Worm (Caenorhabditis elegans) whole organism, L4 larva: ENCODE data around the gene vps-54.

ENCODE experiments used
- D1046.2 ChIP-seq: fragments of 200-800 bp; sonication (Bioruptor generic); IDR thresholded peaks from 2 replicates; pipeline ENCODE4 v1.3.6; 2022; ENCODE audit warnings: missing genetic modification characterization, missing compliant biosample characterization
- T20F7.1 ChIP-seq: fragments of 200-800 bp; sonication (Bioruptor generic); optimal IDR thresholded peaks from 2 replicates; lab custom pipeline; 2018; ENCODE audit warnings: mild to moderate bottlenecking, missing genetic modification characterization, missing compliant biosample characterization
- Y5F2A.4 ChIP-seq: fragments of 200-800 bp; sonication (Bioruptor generic); optimal IDR thresholded peaks from 2 replicates; lab custom pipeline; 2018; ENCODE audit warnings: mild to moderate bottlenecking, missing genetic modification characterization, missing compliant biosample characterization
- cey-2 ChIP-seq: sonication (generic microtip); optimal IDR thresholded peaks from 3 replicates; lab custom pipeline; 2017; ENCODE audit warnings: missing genetic modification characterization, mild to moderate bottlenecking, missing compliant biosample characterization, antibody characterized with exemption, borderline replicate concordance; ENCODE audit not compliant: insufficient read depth
- ctbp-1 ChIP-seq: fragments of 200-800 bp; sonication (Bioruptor generic); IDR thresholded peaks from 2 replicates; pipeline ENCODE4 v1.3.6; 2022; ENCODE audit warnings: missing genetic modification reagents, missing genetic modification characterization, missing compliant biosample characterization
- daf-16 ChIP-seq, 3 experiments: sonication (generic microtip); optimal IDR thresholded peaks; 2 replicates each; lab custom pipeline; 2016 to 2017; ENCODE audit warnings: missing genetic modification characterization in 3 of 3, missing genetic modification reagents in 3 of 3, mild to moderate bottlenecking in 2 of 3, missing compliant biosample characterization in 2 of 3, missing biosample characterization in 1 of 3, moderate library complexity in 1 of 3
- dve-1 ChIP-seq: sonication (generic microtip); optimal IDR thresholded peaks from 2 replicates; lab custom pipeline; 2017; ENCODE audit warnings: antibody characterized with exemption, mild to moderate bottlenecking, missing genetic modification characterization, missing compliant biosample characterization; ENCODE audit not compliant: insufficient read depth
- gei-8 ChIP-seq: fragments of 200-800 bp; sonication (Bioruptor generic); optimal IDR thresholded peaks from 2 replicates; lab custom pipeline; 2018; ENCODE audit warnings: mild to moderate bottlenecking, missing genetic modification characterization, missing compliant biosample characterization
- hif-1 ChIP-seq, 2 experiments: sonication (generic microtip); optimal IDR thresholded peaks; 2 replicates each; lab custom pipeline; 2016 to 2017; ENCODE audit warnings: missing compliant biosample characterization in 2 of 2, missing genetic modification characterization in 2 of 2, missing genetic modification reagents in 2 of 2, missing genotype in 2 of 2, mild to moderate bottlenecking in 1 of 2
- hlh-30 ChIP-seq: sonication (generic microtip); optimal IDR thresholded peaks from 2 replicates; lab custom pipeline; 2017; ENCODE audit warnings: antibody characterized with exemption, mild to moderate bottlenecking, missing genetic modification characterization, missing compliant biosample characterization; ENCODE audit not compliant: insufficient read depth
- hmg-1.1 ChIP-seq: fragments of 200-800 bp; sonication (Bioruptor generic); IDR thresholded peaks from 2 replicates; pipeline ENCODE4 v1.3.6; 2022; ENCODE audit warnings: missing genetic modification reagents, missing genetic modification characterization, missing compliant biosample characterization
- lin-39 ChIP-seq: fragments of 150-350 bp; optimal IDR thresholded peaks from 2 replicates; lab custom pipeline; 2014; ENCODE audit warnings: missing biosample characterization, missing genetic modification reagents, missing genetic modification characterization
- mep-1 ChIP-seq: fragments of 150-350 bp; sonication (generic microtip); optimal IDR thresholded peaks from 3 replicates; lab custom pipeline; 2014; ENCODE audit warnings: missing biosample characterization, missing genetic modification characterization
- mxl-3 ChIP-seq: fragments of 200-800 bp; sonication (Bioruptor generic); optimal IDR thresholded peaks from 2 replicates; lab custom pipeline; 2018; ENCODE audit warnings: mild to moderate bottlenecking, missing genetic modification characterization, missing compliant biosample characterization
- snpc-1.2 ChIP-seq: fragments of 200-800 bp; sonication (Bioruptor generic); IDR thresholded peaks from 2 replicates; pipeline ENCODE4 v1.3.6; 2022; ENCODE audit warnings: missing genetic modification reagents, missing genetic modification characterization, missing compliant biosample characterization
- tag-97 ChIP-seq: fragments of 200-800 bp; sonication (Bioruptor generic); IDR thresholded peaks from 2 replicates; pipeline ENCODE4 v1.3.6; 2022; ENCODE audit warnings: missing genetic modification characterization, missing compliant biosample characterization
- unc-62 ChIP-seq, 3 experiments: fragments of 150-350 bp in 1 of 3; sonication (generic microtip); optimal IDR thresholded peaks in 2 of 3; peaks in 1 of 3; 1 replicate in 1 of 3; 2 replicates in 2 of 3; lab custom pipeline; 2014 to 2017; ENCODE audit warnings: missing biosample characterization in 3 of 3, missing genetic modification characterization in 3 of 3, missing genetic modification reagents in 3 of 3, missing genotype in 1 of 3
- zfp-2 ChIP-seq: sonication (generic microtip); optimal IDR thresholded peaks from 2 replicates; lab custom pipeline; 2016; ENCODE audit warnings: mild to moderate bottlenecking, missing genetic modification characterization, missing compliant biosample characterization
- zip-2 ChIP-seq: fragments of 150-350 bp; optimal IDR thresholded peaks from 2 replicates; lab custom pipeline; 2014; ENCODE audit warnings: missing biosample characterization, missing genetic modification characterization
- ztf-11 ChIP-seq: fragments of 150-350 bp; optimal IDR thresholded peaks from 2 replicates; lab custom pipeline; 2014; ENCODE audit warnings: missing biosample characterization, missing genetic modification characterization

Gene vps-54

DNA sequence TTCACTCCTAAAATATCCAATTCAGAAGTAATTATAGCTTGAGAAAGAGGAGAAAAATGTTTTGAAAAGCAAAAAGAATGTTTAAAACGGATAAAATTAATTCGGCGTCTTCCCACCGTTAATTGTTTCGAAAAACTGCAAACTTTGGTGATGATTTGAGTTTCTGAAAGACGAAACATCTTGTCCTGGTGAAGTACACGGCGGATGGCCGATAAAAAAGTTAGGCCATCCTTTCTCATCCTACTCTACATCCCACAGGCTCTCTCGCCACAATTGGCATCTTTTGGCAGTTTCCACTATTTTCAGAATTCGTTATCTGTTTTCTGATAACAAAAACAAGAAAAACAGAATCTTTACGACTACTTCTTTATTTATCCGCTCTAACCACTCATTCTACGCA is 50.3 kb downstream of the vps-54 start, which contains the start of the genes C35A5.8 and hda-11 (continued):
- TF ChIP-seq ctbp-1 (no peak), hmg-1.1 (GFP tag; lab: Robert Waterston, UW) (peak; percentile 44; the same call in 1 of the 2 replicates), zfp-2 (tag; lab: Kevin White, UChicago) (no peak), tag-97 (GFP tag; lab: Robert Waterston, UW) (0 out of 2 replicates have a peak, but pooled peaks have one; percentile 31), ztf-11 (no peak), hlh-30 (tag; lab: Kevin White, UChicago) (no peak), hif-1 (tag; optimal IDR thresholded peaks at IDR 0.05; lab: Kevin White, UChicago) (peak in 1 of 2 experiments; percentile 89), lin-39 (tag; lab: Kevin White, UChicago) (no peak), snpc-1.2 (no peak), Y5F2A.4 (no peak), mxl-3 (GFP tag; lab: Kevin White, UChicago) (peak; percentile 31), D1046.2 (0 out of 2 replicates have a peak, but pooled peaks have one; percentile 68), T20F7.1 (GFP tag; lab: Kevin White, UChicago) (no peak)

DNA sequence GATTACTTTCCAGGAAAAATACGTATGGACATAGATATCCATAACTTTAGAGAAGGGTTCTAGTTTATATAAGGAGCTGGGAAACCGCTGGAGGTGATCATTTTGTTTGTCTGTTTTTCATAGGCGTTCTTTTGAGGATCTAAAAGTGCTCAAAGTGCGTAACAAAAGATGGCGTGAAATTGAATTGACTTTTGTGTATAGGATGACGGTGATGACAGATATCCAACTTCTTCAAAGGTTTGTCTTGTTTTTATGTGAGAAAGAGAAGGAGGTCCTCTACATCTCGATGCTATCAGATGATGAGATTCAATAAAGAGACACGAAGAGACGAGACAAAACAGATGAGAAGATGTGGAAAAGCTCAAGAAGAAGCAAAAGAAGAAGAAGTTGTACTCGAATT is 59.5 kb downstream of the vps-54 start:
- TF ChIP-seq mep-1 (tag; lab: Kevin White, UChicago), result no peak
- TF ChIP-seq gei-8, result no peak
- TF ChIP-seq daf-16 (GFP tag; optimal IDR thresholded peaks at IDR 0.05; lab: Kevin White, UChicago), result no peak
- TF ChIP-seq daf-16 (tag; optimal IDR thresholded peaks at IDR 0.05; lab: Kevin White, UChicago), result no peak
- no peak for TF ChIP-seq zip-2 (tag; lab: Kevin White, UChicago)
- TF ChIP-seq unc-62 (GFP tag; optimal IDR thresholded peaks at IDR 0.05 in 1 of 2; lab: Kevin White, UChicago), result peak in 1 of 2 experiments; percentile 96
- no peak for TF ChIP-seq unc-62 (tag; optimal IDR thresholded peaks at IDR 0.05; lab: Kevin White, UChicago)
- no peak for TF ChIP-seq cey-2
- TF ChIP-seq dve-1 (tag; lab: Kevin White, UChicago), result no peak
